Worm (Caenorhabditis elegans) whole organism, L2 larva: ENCODE results near the gene H03A11.13.
A peak's percentile ranks its signal among the peaks of the same experiment; 100 is the strongest.

Experiments
- C34F6.9 ChIP-seq: fragments of 150-350 bp; optimal IDR thresholded peaks from 2 replicates; lab custom pipeline; 2014; ENCODE audit warnings: missing biosample characterization, missing genetic modification characterization
- F13H6.1 ChIP-seq: sonication (generic microtip); optimal IDR thresholded peaks from 2 replicates; lab custom pipeline; 2016; ENCODE audit warnings: missing genetic modification characterization, missing compliant biosample characterization
- Y55F3AM.14 ChIP-seq: fragments of 200-800 bp; sonication (Bioruptor generic); optimal IDR thresholded peaks from 2 replicates; lab custom pipeline; 2018; ENCODE audit warnings: mild to moderate bottlenecking, missing genetic modification characterization, missing compliant biosample characterization
- ZK546.5 ChIP-seq: sonication (generic microtip); optimal IDR thresholded peaks from 2 replicates; lab custom pipeline; 2017; ENCODE audit warnings: missing biosample characterization, missing genetic modification characterization
- alr-1 ChIP-seq: fragments of 150-350 bp; optimal IDR thresholded peaks from 2 replicates; lab custom pipeline; 2014; ENCODE audit warnings: missing biosample characterization, missing genetic modification characterization
- aly-2 ChIP-seq: fragments of 150-350 bp; optimal IDR thresholded peaks from 2 replicates; lab custom pipeline; 2014; ENCODE audit warnings: missing biosample characterization, missing genetic modification characterization
- ceh-16 ChIP-seq: fragments of 150-350 bp; optimal IDR thresholded peaks from 2 replicates; lab custom pipeline; 2014; ENCODE audit warnings: missing biosample characterization, missing genetic modification characterization
- crh-2 ChIP-seq: sonication (generic microtip); optimal IDR thresholded peaks from 2 replicates; lab custom pipeline; 2017; ENCODE audit warnings: missing biosample characterization, missing genetic modification characterization
- egl-27 ChIP-seq: sonication (generic microtip); optimal IDR thresholded peaks from 3 replicates; lab custom pipeline; 2017; ENCODE audit warnings: missing biosample characterization, missing genetic modification reagents, missing genetic modification characterization
- elt-1 ChIP-seq: fragments of 150-350 bp; optimal IDR thresholded peaks from 2 replicates; lab custom pipeline; 2014; ENCODE audit warnings: missing biosample characterization, missing genetic modification characterization
- fos-1 ChIP-seq: fragments of 150-350 bp; optimal IDR thresholded peaks from 2 replicates; lab custom pipeline; 2014; ENCODE audit warnings: missing biosample characterization, missing genetic modification characterization
- gmeb-1 ChIP-seq: fragments of 150-350 bp; optimal IDR thresholded peaks from 2 replicates; lab custom pipeline; 2014; ENCODE audit warnings: missing biosample characterization, missing genetic modification characterization
- lin-13 ChIP-seq: fragments of 150-350 bp; optimal IDR thresholded peaks from 2 replicates; lab custom pipeline; 2014; ENCODE audit warnings: missing biosample characterization, missing genetic modification reagents, missing genetic modification characterization
- lin-39 ChIP-seq: fragments of 150-350 bp; optimal IDR thresholded peaks from 2 replicates; lab custom pipeline; 2014; ENCODE audit warnings: missing biosample characterization, missing genetic modification reagents, missing genetic modification characterization
- mdl-1 ChIP-seq, 2 experiments: fragments of 150-350 bp in 1 of 2; sonication (generic microtip) in 1 of 2; optimal IDR thresholded peaks; 2 replicates each; lab custom pipeline; 2017; ENCODE audit warnings: missing biosample characterization in 2 of 2, missing genetic modification characterization in 2 of 2
- nhr-11 ChIP-seq: fragments of 150-350 bp; optimal IDR thresholded peaks from 2 replicates; lab custom pipeline; 2014; ENCODE audit warnings: missing biosample characterization, missing genetic modification characterization
- nhr-12 ChIP-seq: fragments of 150-350 bp; optimal IDR thresholded peaks from 2 replicates; lab custom pipeline; 2014; ENCODE audit warnings: missing biosample characterization, missing genetic modification characterization
- nhr-129 ChIP-seq: fragments of 150-350 bp; optimal IDR thresholded peaks from 2 replicates; lab custom pipeline; 2014; ENCODE audit warnings: missing biosample characterization, missing genetic modification characterization
- nhr-21 ChIP-seq: fragments of 150-350 bp; optimal IDR thresholded peaks from 2 replicates; lab custom pipeline; 2014; ENCODE audit warnings: missing biosample characterization, missing genetic modification characterization
- nhr-23 ChIP-seq: fragments of 150-350 bp; optimal IDR thresholded peaks from 2 replicates; lab custom pipeline; 2014; ENCODE audit warnings: missing biosample characterization, missing genetic modification reagents, missing genetic modification characterization
- nhr-237 ChIP-seq: fragments of 150-350 bp; optimal IDR thresholded peaks from 2 replicates; lab custom pipeline; 2014; ENCODE audit warnings: missing biosample characterization, missing genetic modification characterization
- nhr-6 ChIP-seq: fragments of 150-350 bp; optimal IDR thresholded peaks from 2 replicates; lab custom pipeline; 2014; ENCODE audit warnings: missing biosample characterization, missing genetic modification characterization
- peb-1 ChIP-seq: fragments of 150-350 bp; optimal IDR thresholded peaks from 2 replicates; lab custom pipeline; 2014; ENCODE audit warnings: missing biosample characterization, missing genetic modification characterization
- sem-4 ChIP-seq: fragments of 150-350 bp; optimal IDR thresholded peaks from 2 replicates; lab custom pipeline; 2014; ENCODE audit warnings: missing biosample characterization, missing genetic modification reagents, missing genetic modification characterization
- sma-3 ChIP-seq: sonication (generic microtip); optimal IDR thresholded peaks from 2 replicates; lab custom pipeline; 2016; ENCODE audit warnings: missing genetic modification reagents, missing genetic modification characterization, missing compliant biosample characterization
- sma-9 ChIP-seq, 2 experiments: fragments of 150-350 bp in 1 of 2; sonication (generic microtip) in 1 of 2; optimal IDR thresholded peaks; 2 replicates each; lab custom pipeline; 2014 to 2016; ENCODE audit warnings: missing genetic modification characterization in 2 of 2, mild to moderate bottlenecking in 1 of 2, missing biosample characterization in 1 of 2, missing compliant biosample characterization in 1 of 2, missing genetic modification reagents in 1 of 2, moderate library complexity in 1 of 2
- unc-39 ChIP-seq: fragments of 150-350 bp; optimal IDR thresholded peaks from 2 replicates; lab custom pipeline; 2014; ENCODE audit warnings: missing biosample characterization, missing genetic modification characterization
- unc-55 ChIP-seq: fragments of 150-350 bp; sonication (generic microtip); optimal IDR thresholded peaks from 3 replicates; lab custom pipeline; 2014; ENCODE audit warnings: missing biosample characterization, missing genetic modification reagents, missing genetic modification characterization
- unc-62 ChIP-seq: fragments of 150-350 bp; optimal IDR thresholded peaks from 2 replicates; lab custom pipeline; 2014; ENCODE audit warnings: missing biosample characterization, missing genetic modification reagents, missing genetic modification characterization
- ztf-1 ChIP-seq: fragments of 200-800 bp; sonication (Bioruptor generic); conservative IDR thresholded peaks from 2 replicates; pipeline ENCODE4 v1.3.6; 2022; ENCODE audit warnings: missing genetic modification characterization, missing compliant biosample characterization
- ztf-4 ChIP-seq: fragments of 150-350 bp; optimal IDR thresholded peaks from 2 replicates; lab custom pipeline; 2014; ENCODE audit warnings: missing biosample characterization, missing genetic modification characterization

The H03A11.13 gene

DNA sequence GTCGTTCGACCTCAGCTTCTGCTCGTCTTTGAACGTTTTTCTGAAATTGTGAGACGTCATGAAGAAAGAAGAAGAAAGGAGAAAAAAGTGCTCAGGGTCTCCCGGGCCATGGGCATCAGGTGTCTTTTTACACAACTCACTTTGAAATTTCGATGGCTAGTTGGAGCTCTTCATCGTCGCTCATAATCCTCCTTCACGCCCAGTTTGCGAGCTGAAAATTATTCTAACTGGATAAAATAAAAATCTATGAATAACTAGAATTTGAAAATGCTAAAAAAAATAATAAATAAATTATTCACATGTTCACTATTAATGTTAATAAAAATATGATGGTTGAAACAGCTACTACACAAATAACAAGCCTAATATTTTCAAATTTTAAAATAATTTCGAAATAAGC is 33.1 kb upstream of the H03A11.13 start, which contains the start of gene piki-1:
Gene piki-1 (minus strand): TSS at position 218 of the 400 bp plus-strand sequence.
- no peak for TF ChIP-seq lin-13
- no peak for TF ChIP-seq nhr-21 (tag; lab: Kevin White, UChicago)
- no peak for TF ChIP-seq ztf-1 (GFP tag; lab: Robert Waterston, UW)
- no peak for TF ChIP-seq aly-2 (tag; lab: Kevin White, UChicago)
- TF ChIP-seq alr-1 (tag; lab: Kevin White, UChicago) = no peak
- TF ChIP-seq, all 48 proteins: peak for 0

DNA sequence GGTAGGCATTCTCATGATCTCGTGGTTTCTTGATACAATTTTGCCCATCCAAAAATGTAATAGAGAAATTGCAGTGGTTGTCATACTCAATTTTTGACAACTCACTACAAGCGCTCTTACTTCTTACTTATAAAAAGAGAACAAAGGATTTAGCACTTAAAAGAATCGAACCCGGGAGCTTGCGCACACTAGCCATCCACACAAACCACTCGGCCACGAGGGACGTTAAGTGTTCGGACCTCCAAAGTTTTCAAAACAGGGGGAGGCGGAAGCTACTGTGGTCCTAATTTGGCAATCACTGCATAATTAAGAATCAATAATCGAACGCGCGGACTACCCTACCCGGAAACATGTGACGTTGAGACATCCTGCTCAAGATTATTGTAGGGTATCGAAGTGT is 29.7 kb upstream of the H03A11.13 start:
- TF ChIP-seq F13H6.1 (tag; lab: Kevin White, UChicago) = no peak
- TF ChIP-seq crh-2 = no peak
- TF ChIP-seq ceh-16 = no peak
- TF ChIP-seq Y55F3AM.14 (GFP tag; lab: Kevin White, UChicago) = no peak
- TF ChIP-seq sem-4 = no peak
- no peak for TF ChIP-seq egl-27 (tag; lab: Kevin White, UChicago)
- TF ChIP-seq unc-39 (tag; lab: Kevin White, UChicago) = no peak
- TF ChIP-seq ztf-4 (tag; lab: Kevin White, UChicago) = no peak
- no peak for TF ChIP-seq nhr-6 (tag; lab: Kevin White, UChicago)
- TF ChIP-seq lin-13 = no peak
- TF ChIP-seq nhr-237 (tag; lab: Kevin White, UChicago) = no peak

DNA sequence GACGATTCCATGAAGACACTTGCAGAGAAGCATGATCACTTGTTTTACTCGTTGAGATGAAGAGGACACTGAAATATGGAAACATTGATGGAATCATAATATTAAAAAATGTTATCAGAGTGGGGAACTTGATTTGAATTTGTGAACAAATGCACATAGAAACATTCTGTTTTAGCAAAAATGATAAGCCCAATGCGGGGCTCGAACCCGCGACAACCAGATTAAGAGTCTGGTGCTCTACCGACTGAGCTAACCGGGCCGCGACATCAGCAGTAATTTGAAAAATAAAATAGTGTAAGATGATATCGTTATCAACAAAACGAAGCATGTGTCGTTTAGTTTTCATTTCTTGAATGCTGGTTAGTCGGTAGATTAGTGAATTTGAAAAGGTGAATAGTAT is 28.1 kb upstream of the H03A11.13 start:
- TF ChIP-seq sem-4 (no peak), nhr-11 (tag; lab: Kevin White, UChicago) (no peak), peb-1 (tag; lab: Kevin White, UChicago) (no peak), ZK546.5 (tag; lab: Kevin White, UChicago) (no peak), elt-1 (no peak), mdl-1 (tag; optimal IDR thresholded peaks at IDR 0.05; lab: Kevin White, UChicago) (no peak), ceh-16 (no peak), nhr-23 (tag; lab: Kevin White, UChicago) (no peak), ztf-1 (GFP tag; lab: Robert Waterston, UW) (no peak), F13H6.1 (tag; lab: Kevin White, UChicago) (no peak), gmeb-1 (tag; lab: Kevin White, UChicago) (no peak), nhr-12 (tag; lab: Kevin White, UChicago) (no peak), nhr-6 (tag; lab: Kevin White, UChicago) (no peak)

DNA sequence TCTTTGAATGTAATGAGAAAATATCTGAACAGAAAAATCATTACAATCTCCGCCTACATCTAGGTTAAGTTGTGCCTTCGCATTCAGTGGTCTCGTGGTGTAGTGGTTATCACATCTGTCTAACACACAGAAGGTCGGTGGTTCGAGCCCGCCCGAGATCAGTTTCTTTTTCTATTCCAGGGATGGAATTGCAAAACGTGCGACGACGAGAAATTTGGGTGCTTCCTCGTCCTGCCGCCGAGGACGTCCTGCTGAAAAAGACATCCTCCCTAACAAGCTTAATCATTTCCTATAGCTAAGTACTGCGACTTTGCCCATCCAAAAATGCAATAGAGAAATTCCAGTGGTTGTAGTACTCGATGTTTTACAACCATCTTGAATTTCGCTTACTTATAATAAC is 23.0 kb upstream of the H03A11.13 start:
- TF ChIP-seq C34F6.9 (tag; lab: Kevin White, UChicago) = no peak
- peak; percentile 15 for TF ChIP-seq fos-1 (tag; lab: Kevin White, UChicago)
- TF ChIP-seq unc-62 = no peak
- peak; percentile 20 for TF ChIP-seq nhr-129
- TF ChIP-seq sma-3 (GFP tag; lab: Kevin White, UChicago) = peak; percentile 35
- TF ChIP-seq nhr-11 (tag; lab: Kevin White, UChicago) = no peak
- no peak for TF ChIP-seq lin-39 (tag; lab: Kevin White, UChicago)
- no peak for TF ChIP-seq peb-1 (tag; lab: Kevin White, UChicago)
- TF ChIP-seq unc-39 (tag; lab: Kevin White, UChicago) = no peak
- no peak for TF ChIP-seq egl-27 (tag; lab: Kevin White, UChicago)
- TF ChIP-seq nhr-6 (tag; lab: Kevin White, UChicago) = no peak
- peak; percentile 43 for TF ChIP-seq nhr-21 (tag; lab: Kevin White, UChicago)

DNA sequence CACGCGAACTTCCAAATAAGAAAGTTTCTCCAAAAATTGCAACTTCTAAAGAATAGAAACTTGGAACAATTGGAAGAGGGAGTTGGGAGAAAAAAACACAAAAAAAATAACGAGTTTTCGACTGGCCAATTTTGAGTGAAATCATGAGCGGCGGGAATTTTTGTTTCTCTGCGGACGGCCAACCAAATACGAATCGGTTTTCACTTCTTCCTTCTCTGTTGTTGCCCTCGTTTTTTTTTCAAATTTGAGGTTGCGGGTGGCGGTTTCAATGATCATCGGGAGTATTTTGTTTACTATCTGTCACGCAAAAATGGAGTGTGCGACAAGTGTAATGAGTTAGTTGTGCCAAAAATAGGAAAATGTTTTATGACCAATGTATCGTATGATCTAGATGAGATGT is 20.7 kb upstream of the H03A11.13 start:
- TF ChIP-seq nhr-129 = peak; percentile 23
- TF ChIP-seq alr-1 (tag; lab: Kevin White, UChicago) = no peak

DNA sequence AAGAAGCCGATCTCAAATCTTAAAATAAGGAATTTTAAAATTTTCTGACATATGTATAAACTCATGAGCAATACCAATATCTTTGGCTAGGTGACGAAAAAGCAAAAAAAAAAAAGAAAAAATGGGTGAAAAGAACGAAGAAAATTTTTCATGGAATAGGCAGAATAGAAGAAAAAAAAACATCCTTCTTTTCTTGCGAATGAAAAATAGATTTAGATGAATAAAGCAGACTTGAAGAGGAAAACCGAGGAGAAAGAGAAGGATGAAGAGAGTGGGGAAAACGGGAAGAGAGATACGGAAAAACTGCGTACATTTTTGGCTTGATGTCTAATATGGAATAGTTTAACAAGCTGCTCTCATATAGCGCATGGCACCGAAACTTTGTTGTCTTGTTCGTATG is 18.8 kb upstream of the H03A11.13 start:
- TF ChIP-seq nhr-12 (tag; lab: Kevin White, UChicago) (no peak), unc-55 (GFP tag; lab: Kevin White, UChicago) (peak; percentile 47), sma-9 (GFP tag; optimal IDR thresholded peaks at IDR 0.05; lab: Kevin White, UChicago) (no peak), sma-9 (tag; optimal IDR thresholded peaks at IDR 0.05; lab: Kevin White, UChicago) (no peak), sma-3 (GFP tag; lab: Kevin White, UChicago) (no peak)
